Worm (Caenorhabditis elegans) whole organism, L4 larva: ENCODE data around the gene M110.3.

Source experiments
- D1046.2 ChIP-seq: fragments of 200-800 bp; sonication (Bioruptor generic); IDR thresholded peaks from 2 replicates; pipeline ENCODE4 v1.3.6; 2022; ENCODE audit warnings: missing genetic modification characterization, missing compliant biosample characterization
- F26F4.8 ChIP-seq: fragments of 200-800 bp; sonication (Bioruptor generic); conservative IDR thresholded peaks from 2 replicates; pipeline ENCODE4 v1.3.6; 2022; ENCODE audit warnings: missing genetic modification characterization, missing compliant biosample characterization
- F37D6.2 ChIP-seq: sonication (generic microtip); optimal IDR thresholded peaks from 2 replicates; lab custom pipeline; 2016; ENCODE audit warnings: mild to moderate bottlenecking, missing genetic modification characterization, missing compliant biosample characterization
- R02D3.7 ChIP-seq: fragments of 150-350 bp; sonication (generic microtip); optimal IDR thresholded peaks from 3 replicates; lab custom pipeline; 2014; ENCODE audit warnings: missing biosample characterization, missing genetic modification characterization
- T26A8.4 ChIP-seq: fragments of 200-800 bp; sonication (Bioruptor generic); IDR thresholded peaks from 2 replicates; pipeline ENCODE4 v1.3.6; 2022; ENCODE audit warnings: missing genetic modification characterization, missing compliant biosample characterization
- ZK337.2 ChIP-seq: fragments of 200-800 bp; sonication (Bioruptor generic); IDR thresholded peaks from 2 replicates; pipeline ENCODE4 v1.3.6; 2022; ENCODE audit warnings: missing genetic modification reagents, missing genetic modification characterization, missing compliant biosample characterization
- ama-1 ChIP-seq: fragments of 150-350 bp; optimal IDR thresholded peaks from 2 replicates; lab custom pipeline; 2014; ENCODE audit warnings: inconsistent platforms, mixed read lengths
- attf-4 ChIP-seq: sonication (generic microtip); optimal IDR thresholded peaks from 3 replicates; lab custom pipeline; 2017; ENCODE audit warnings: missing biosample characterization, missing genetic modification characterization
- ceh-28 ChIP-seq: fragments of 150-350 bp; optimal IDR thresholded peaks from 2 replicates; lab custom pipeline; 2014; ENCODE audit warnings: missing biosample characterization, missing genetic modification reagents, missing genetic modification characterization
- ceh-44 ChIP-seq: fragments of 200-800 bp; sonication (Bioruptor generic); IDR thresholded peaks from 2 replicates; pipeline ENCODE4 v1.3.6; 2022; ENCODE audit warnings: missing genetic modification reagents, missing genetic modification characterization, missing compliant biosample characterization
- daf-16 ChIP-seq, 3 experiments: sonication (generic microtip); optimal IDR thresholded peaks; 2 replicates each; lab custom pipeline; 2016 to 2017; ENCODE audit warnings: missing genetic modification characterization in 3 of 3, missing genetic modification reagents in 3 of 3, mild to moderate bottlenecking in 2 of 3, missing compliant biosample characterization in 2 of 3, missing biosample characterization in 1 of 3, moderate library complexity in 1 of 3
- daf-8 ChIP-seq: fragments of 200-800 bp; sonication (Bioruptor generic); IDR thresholded peaks from 2 replicates; pipeline ENCODE4 v1.3.6; 2022; ENCODE audit warnings: missing genetic modification characterization, missing compliant biosample characterization
- duxl-1 ChIP-seq: sonication (generic microtip); optimal IDR thresholded peaks from 2 replicates; lab custom pipeline; 2016; ENCODE audit warnings: mild to moderate bottlenecking, missing genetic modification characterization, moderate library complexity, missing compliant biosample characterization; ENCODE audit not compliant: poor library complexity
- dve-1 ChIP-seq: sonication (generic microtip); optimal IDR thresholded peaks from 2 replicates; lab custom pipeline; 2017; ENCODE audit warnings: antibody characterized with exemption, mild to moderate bottlenecking, missing genetic modification characterization, missing compliant biosample characterization; ENCODE audit not compliant: insufficient read depth
- egl-43 ChIP-seq: fragments of 200-800 bp; sonication (Bioruptor generic); IDR thresholded peaks from 2 replicates; pipeline ENCODE4 v1.3.6; 2022; ENCODE audit warnings: missing genetic modification reagents, missing genetic modification characterization, missing compliant biosample characterization
- fos-1 ChIP-seq: fragments of 150-350 bp; optimal IDR thresholded peaks from 2 replicates; lab custom pipeline; 2014; ENCODE audit warnings: missing biosample characterization, missing genetic modification characterization
- gei-8 ChIP-seq: fragments of 200-800 bp; sonication (Bioruptor generic); optimal IDR thresholded peaks from 2 replicates; lab custom pipeline; 2018; ENCODE audit warnings: mild to moderate bottlenecking, missing genetic modification characterization, missing compliant biosample characterization
- hif-1 ChIP-seq, 2 experiments: sonication (generic microtip); optimal IDR thresholded peaks; 2 replicates each; lab custom pipeline; 2016 to 2017; ENCODE audit warnings: missing compliant biosample characterization in 2 of 2, missing genetic modification characterization in 2 of 2, missing genetic modification reagents in 2 of 2, missing genotype in 2 of 2, mild to moderate bottlenecking in 1 of 2
- hlh-11 ChIP-seq: fragments of 200-800 bp; sonication (Bioruptor generic); optimal IDR thresholded peaks from 2 replicates; lab custom pipeline; 2018; ENCODE audit warnings: mild to moderate bottlenecking, missing genetic modification characterization, missing compliant biosample characterization
- hlh-30 ChIP-seq: sonication (generic microtip); optimal IDR thresholded peaks from 2 replicates; lab custom pipeline; 2017; ENCODE audit warnings: antibody characterized with exemption, mild to moderate bottlenecking, missing genetic modification characterization, missing compliant biosample characterization; ENCODE audit not compliant: insufficient read depth
- lin-1 ChIP-seq: fragments of 200-800 bp; sonication (Bioruptor generic); IDR thresholded peaks from 2 replicates; pipeline ENCODE4 v1.3.6; 2022; ENCODE audit warnings: missing genetic modification reagents, missing genetic modification characterization, missing compliant biosample characterization
- lin-15B ChIP-seq: fragments of 150-350 bp; sonication (generic microtip); optimal IDR thresholded peaks from 3 replicates; lab custom pipeline; 2014; ENCODE audit warnings: missing biosample characterization, missing genetic modification characterization
- madf-5 ChIP-seq, 2 experiments: fragments of 200-800 bp; sonication (Bioruptor generic); IDR thresholded peaks; 2 replicates each; pipeline ENCODE4 v1.3.6; 2022; ENCODE audit warnings: missing compliant biosample characterization in 2 of 2, missing genetic modification characterization in 2 of 2
- mdt-29 ChIP-seq: fragments of 200-800 bp; sonication (Bioruptor generic); IDR thresholded peaks from 2 replicates; pipeline ENCODE4 v1.3.6; 2022; ENCODE audit warnings: missing genetic modification reagents, missing genetic modification characterization, missing compliant biosample characterization
- mep-1 ChIP-seq: fragments of 150-350 bp; sonication (generic microtip); optimal IDR thresholded peaks from 3 replicates; lab custom pipeline; 2014; ENCODE audit warnings: missing biosample characterization, missing genetic modification characterization
- mxl-2 ChIP-seq: fragments of 200-800 bp; sonication (Bioruptor generic); conservative IDR thresholded peaks from 2 replicates; pipeline ENCODE4 v1.3.6; 2022; ENCODE audit warnings: missing genetic modification reagents, missing genetic modification characterization, missing compliant biosample characterization
- mxl-3 ChIP-seq: fragments of 200-800 bp; sonication (Bioruptor generic); optimal IDR thresholded peaks from 2 replicates; lab custom pipeline; 2018; ENCODE audit warnings: mild to moderate bottlenecking, missing genetic modification characterization, missing compliant biosample characterization
- nhr-10 ChIP-seq: fragments of 150-350 bp; optimal IDR thresholded peaks from 2 replicates; lab custom pipeline; 2014; ENCODE audit warnings: missing biosample characterization, missing genetic modification characterization
- nhr-6 ChIP-seq: fragments of 150-350 bp; optimal IDR thresholded peaks from 2 replicates; lab custom pipeline; 2014; ENCODE audit warnings: missing biosample characterization, missing genetic modification characterization
- saeg-2 ChIP-seq: fragments of 200-800 bp; sonication (Bioruptor generic); IDR thresholded peaks from 2 replicates; pipeline ENCODE4 v1.3.6; 2022; ENCODE audit warnings: missing genetic modification reagents, missing genetic modification characterization, missing compliant biosample characterization
- sdz-12 ChIP-seq: fragments of 200-800 bp; sonication (Bioruptor generic); optimal IDR thresholded peaks from 2 replicates; lab custom pipeline; 2018; ENCODE audit warnings: mild to moderate bottlenecking, missing genetic modification characterization, missing compliant biosample characterization
- unc-62 ChIP-seq, 3 experiments: fragments of 150-350 bp in 1 of 3; sonication (generic microtip); optimal IDR thresholded peaks in 2 of 3; peaks in 1 of 3; 1 replicate in 1 of 3; 2 replicates in 2 of 3; lab custom pipeline; 2014 to 2017; ENCODE audit warnings: missing biosample characterization in 3 of 3, missing genetic modification characterization in 3 of 3, missing genetic modification reagents in 3 of 3, missing genotype in 1 of 3
- zip-11 ChIP-seq: fragments of 200-800 bp; sonication (Bioruptor generic); IDR thresholded peaks from 2 replicates; pipeline ENCODE4 v1.3.6; 2022; ENCODE audit warnings: missing genetic modification characterization, missing compliant biosample characterization

The M110.3 gene

ce11 chrII:8178614-8179013, 37.8 kb downstream of the M110.3 start:
- TF ChIP-seq dve-1 (tag; lab: Kevin White, UChicago), result no peak
- TF ChIP-seq nhr-6 (tag; lab: Kevin White, UChicago), result no peak
- no peak for TF ChIP-seq ceh-44 (GFP tag; lab: Robert Waterston, UW)
- TF ChIP-seq daf-8 (GFP tag; lab: Robert Waterston, UW), result no peak
- no peak for TF ChIP-seq mxl-2 (GFP tag; lab: Robert Waterston, UW)
- peak in 1 of 2 experiments; percentile 91 for TF ChIP-seq unc-62 (GFP tag; optimal IDR thresholded peaks at IDR 0.05 in 1 of 2; lab: Kevin White, UChicago)
- no peak for TF ChIP-seq unc-62 (tag; optimal IDR thresholded peaks at IDR 0.05; lab: Kevin White, UChicago)
- TF ChIP-seq hlh-30 (tag; lab: Kevin White, UChicago), result no peak

- TF ChIP-seq ama-1 (lab: Kevin White, UChicago), result no peak
- TF ChIP-seq egl-43 (GFP tag; lab: Robert Waterston, UW), result no peak
- no peak for TF ChIP-seq mxl-2 (GFP tag; lab: Robert Waterston, UW)
- no peak for TF ChIP-seq fos-1 (tag; lab: Kevin White, UChicago)
- no peak for TF ChIP-seq R02D3.7 (tag; lab: Kevin White, UChicago)
- TF ChIP-seq daf-16 (GFP tag; optimal IDR thresholded peaks at IDR 0.05; lab: Kevin White, UChicago), result no peak
- TF ChIP-seq daf-16 (tag; optimal IDR thresholded peaks at IDR 0.05; lab: Kevin White, UChicago), result no peak
- no peak for TF ChIP-seq mep-1 (tag; lab: Kevin White, UChicago)
- TF ChIP-seq mdt-29 (GFP tag; lab: Robert Waterston, UW), result no peak
- no peak for TF ChIP-seq zip-11
- TF ChIP-seq ceh-28 (tag; lab: Kevin White, UChicago), result no peak
Observed at ce11 chrII:8177095-8177494, 39.3 kb downstream of the M110.3 start, which contains the start of gene acr-14. acr-14 (minus strand) TSS chrII:8177195.

- no peak for TF ChIP-seq mxl-3
- no peak for TF ChIP-seq saeg-2 (GFP tag; lab: Robert Waterston, UW)
- no peak for TF ChIP-seq T26A8.4 (GFP tag; lab: Robert Waterston, UW)
- TF ChIP-seq unc-62 (GFP tag; optimal IDR thresholded peaks at IDR 0.05 in 1 of 2; lab: Kevin White, UChicago), result peak in 1 of 2 experiments; percentile 91
- no peak for TF ChIP-seq unc-62 (tag; optimal IDR thresholded peaks at IDR 0.05; lab: Kevin White, UChicago)
- TF ChIP-seq madf-5 (GFP tag; IDR thresholded peaks at IDR 0.05; lab: Robert Waterston, UW), result no peak
Observed at ce11 chrII:8174148-8174547, 42.3 kb downstream of the M110.3 start.

- no peak for TF ChIP-seq gei-8 (GFP tag; lab: Kevin White, UChicago)
- TF ChIP-seq F26F4.8 (GFP tag; lab: Robert Waterston, UW), result no peak
- TF ChIP-seq hlh-30 (tag; lab: Kevin White, UChicago), result no peak
- TF ChIP-seq, all 104 proteins: peak for 0
Observed at ce11 chrII:8173449-8173848, 43.0 kb downstream of the M110.3 start, which contains the start of the genes decr-1.3 and T05C12.1. decr-1.3 (minus strand) TSS chrII:8173549. T05C12.1 (plus strand) TSS chrII:8173680.

ce11 chrII:8170374-8170773, 46.0 kb downstream of the M110.3 start, which contains the start of gene T05C12.11:
T05C12.11 (minus strand) TSS chrII:8170474.
- TF ChIP-seq hif-1 (tag; optimal IDR thresholded peaks at IDR 0.05; lab: Kevin White, UChicago), result no peak
- no peak for TF ChIP-seq attf-4 (tag; lab: Kevin White, UChicago)
- no peak for TF ChIP-seq T26A8.4 (GFP tag; lab: Robert Waterston, UW)
- no peak for TF ChIP-seq lin-15B
- no peak for TF ChIP-seq ZK337.2
- TF ChIP-seq hlh-11 (tag; lab: Kevin White, UChicago), result no peak
- TF ChIP-seq, all 104 proteins: peak for 0

- TF ChIP-seq D1046.2 (GFP tag; lab: Robert Waterston, UW), result no peak
- TF ChIP-seq sdz-12 (GFP tag; lab: Kevin White, UChicago), result no peak
- TF ChIP-seq duxl-1 (tag; lab: Kevin White, UChicago), result no peak
- no peak for TF ChIP-seq lin-1 (GFP tag; lab: Robert Waterston, UW)
- TF ChIP-seq nhr-10 (tag; lab: Kevin White, UChicago), result no peak
- TF ChIP-seq F37D6.2 (tag; lab: Kevin White, UChicago), result no peak
Observed at ce11 chrII:8169283-8169682, 47.1 kb downstream of the M110.3 start, which contains the start of gene T05C12.15. T05C12.15 (plus strand) TSS chrII:8169583.
